Worm (Caenorhabditis elegans) whole organism, mixed stage, embryonic: ENCODE results near the gene W02B12.16.
A peak's percentile ranks its signal among the peaks of the same experiment; 100 is the strongest.

Experiments used
- M03D4.4 ChIP-seq: sonication (generic microtip); optimal IDR thresholded peaks from 2 replicates; lab custom pipeline; 2017; ENCODE audit warnings: mild to moderate bottlenecking, missing genetic modification characterization, missing compliant biosample characterization
- bed-3 ChIP-seq: fragments of 200-800 bp; sonication (Bioruptor generic); optimal IDR thresholded peaks from 3 replicates; lab custom pipeline; 2018; ENCODE audit warnings: mild to moderate bottlenecking, missing genetic modification characterization, moderate library complexity, missing compliant biosample characterization
- blmp-1 ChIP-seq: fragments of 150-350 bp; optimal IDR thresholded peaks from 2 replicates; lab custom pipeline; 2014; ENCODE audit warnings: missing biosample characterization, missing genetic modification characterization
- ceh-39 ChIP-seq: fragments of 150-350 bp; optimal IDR thresholded peaks from 2 replicates; lab custom pipeline; 2014; ENCODE audit warnings: missing biosample characterization, missing genetic modification characterization
- ceh-43 ChIP-seq: fragments of 200-800 bp; sonication (Bioruptor generic); optimal IDR thresholded peaks from 2 replicates; lab custom pipeline; 2018; ENCODE audit warnings: mild to moderate bottlenecking, missing genetic modification characterization, moderate library complexity, missing compliant biosample characterization
- ceh-83 ChIP-seq: fragments of 200-800 bp; sonication (Bioruptor generic); optimal IDR thresholded peaks from 2 replicates; lab custom pipeline; 2018; ENCODE audit warnings: mild to moderate bottlenecking, missing genetic modification characterization, missing compliant biosample characterization
- ces-1 ChIP-seq: fragments of 150-350 bp; optimal IDR thresholded peaks from 2 replicates; lab custom pipeline; 2014; ENCODE audit warnings: missing biosample characterization, missing genetic modification reagents, missing genetic modification characterization
- cnd-1 ChIP-seq: fragments of 200-800 bp; sonication (Bioruptor generic); optimal IDR thresholded peaks from 2 replicates; lab custom pipeline; 2018; ENCODE audit warnings: mild to moderate bottlenecking, missing genetic modification characterization, missing compliant biosample characterization
- drap-1 ChIP-seq: fragments of 200-800 bp; sonication (Bioruptor generic); optimal IDR thresholded peaks from 3 replicates; lab custom pipeline; 2018; ENCODE audit warnings: mild to moderate bottlenecking, missing genetic modification characterization, missing compliant biosample characterization
- elt-1 ChIP-seq: sonication (generic microtip); optimal IDR thresholded peaks from 2 replicates; lab custom pipeline; 2017; ENCODE audit warnings: missing genetic modification characterization, mild to moderate bottlenecking, missing compliant biosample characterization, antibody characterized with exemption, moderate library complexity, borderline replicate concordance; ENCODE audit not compliant: insufficient read depth
- elt-3 ChIP-seq: fragments of 150-350 bp; optimal IDR thresholded peaks from 2 replicates; lab custom pipeline; 2014; ENCODE audit warnings: missing biosample characterization, missing genetic modification characterization
- ham-2 ChIP-seq: fragments of 200-800 bp; sonication (Bioruptor generic); optimal IDR thresholded peaks from 2 replicates; lab custom pipeline; 2018; ENCODE audit warnings: mild to moderate bottlenecking, missing genetic modification characterization, missing compliant biosample characterization
- hlh-1 ChIP-seq: fragments of 150-350 bp; optimal IDR thresholded peaks from 2 replicates; lab custom pipeline; 2014; ENCODE audit warnings: missing biosample characterization, missing genetic modification reagents, missing genetic modification characterization
- lin-13 ChIP-seq: fragments of 150-350 bp; optimal IDR thresholded peaks from 2 replicates; lab custom pipeline; 2014; ENCODE audit warnings: missing biosample characterization, missing genetic modification characterization
- lin-32 ChIP-seq: fragments of 200-800 bp; sonication (Bioruptor generic); optimal IDR thresholded peaks from 2 replicates; lab custom pipeline; 2018; ENCODE audit warnings: mild to moderate bottlenecking, missing genetic modification characterization, missing compliant biosample characterization
- lsy-2 ChIP-seq: fragments of 150-350 bp; optimal IDR thresholded peaks from 2 replicates; lab custom pipeline; 2014; ENCODE audit warnings: missing biosample characterization, missing genetic modification characterization
- mep-1 ChIP-seq: fragments of 150-350 bp; optimal IDR thresholded peaks from 2 replicates; lab custom pipeline; 2017; ENCODE audit warnings: missing biosample characterization, missing genetic modification reagents, missing genetic modification characterization, inconsistent platforms
- mls-2 ChIP-seq: sonication (generic microtip); optimal IDR thresholded peaks from 2 replicates; lab custom pipeline; 2016; ENCODE audit warnings: mild to moderate bottlenecking, missing genetic modification characterization, moderate library complexity, missing compliant biosample characterization
- nhr-12 ChIP-seq: fragments of 150-350 bp; optimal IDR thresholded peaks from 2 replicates; lab custom pipeline; 2014; ENCODE audit warnings: missing biosample characterization, missing genetic modification characterization
- nhr-2 ChIP-seq: fragments of 150-350 bp; optimal IDR thresholded peaks from 2 replicates; lab custom pipeline; 2014; ENCODE audit warnings: missing biosample characterization, missing genetic modification characterization
- nhr-237 ChIP-seq: fragments of 150-350 bp; optimal IDR thresholded peaks from 2 replicates; lab custom pipeline; 2014; ENCODE audit warnings: missing biosample characterization, missing genetic modification characterization
- nhr-28 ChIP-seq: fragments of 150-350 bp; optimal IDR thresholded peaks from 2 replicates; lab custom pipeline; 2014; ENCODE audit warnings: missing biosample characterization, missing genetic modification characterization
- pha-4 ChIP-seq: fragments of 150-350 bp; optimal IDR thresholded peaks from 2 replicates; lab custom pipeline; 2018; ENCODE audit warnings: missing biosample characterization, missing genetic modification reagents, missing genetic modification characterization
- sem-2 ChIP-seq: fragments of 200-800 bp; sonication (Bioruptor generic); optimal IDR thresholded peaks from 2 replicates; lab custom pipeline; 2018; ENCODE audit warnings: mild to moderate bottlenecking, missing genetic modification characterization, missing compliant biosample characterization
- sptf-1 ChIP-seq: sonication (generic microtip); optimal IDR thresholded peaks from 2 replicates; lab custom pipeline; 2017; ENCODE audit warnings: mild to moderate bottlenecking, missing genetic modification characterization, moderate library complexity, missing compliant biosample characterization
- tbx-8 ChIP-seq: fragments of 200-800 bp; sonication (Bioruptor generic); optimal IDR thresholded peaks from 2 replicates; lab custom pipeline; 2018; ENCODE audit warnings: mild to moderate bottlenecking, missing genetic modification characterization, moderate library complexity, missing compliant biosample characterization
- unc-120 ChIP-seq: sonication (generic microtip); optimal IDR thresholded peaks from 2 replicates; lab custom pipeline; 2017; ENCODE audit warnings: missing genetic modification characterization, missing compliant biosample characterization; ENCODE audit not compliant: poor library complexity, severe bottlenecking
- unc-39 ChIP-seq: fragments of 150-350 bp; optimal IDR thresholded peaks from 2 replicates; lab custom pipeline; 2014; ENCODE audit warnings: missing biosample characterization, missing genetic modification characterization
- unc-62 ChIP-seq: fragments of 150-350 bp; optimal IDR thresholded peaks from 2 replicates; lab custom pipeline; 2014; ENCODE audit warnings: missing biosample characterization, missing genetic modification reagents, missing genetic modification characterization
- zip-8 ChIP-seq: fragments of 150-350 bp; optimal IDR thresholded peaks from 2 replicates; lab custom pipeline; 2014; ENCODE audit warnings: missing biosample characterization, missing genetic modification characterization
- ztf-11 ChIP-seq: fragments of 150-350 bp; optimal IDR thresholded peaks from 2 replicates; lab custom pipeline; 2014; ENCODE audit warnings: missing biosample characterization, missing genetic modification characterization

W02B12.16 gene

DNA sequence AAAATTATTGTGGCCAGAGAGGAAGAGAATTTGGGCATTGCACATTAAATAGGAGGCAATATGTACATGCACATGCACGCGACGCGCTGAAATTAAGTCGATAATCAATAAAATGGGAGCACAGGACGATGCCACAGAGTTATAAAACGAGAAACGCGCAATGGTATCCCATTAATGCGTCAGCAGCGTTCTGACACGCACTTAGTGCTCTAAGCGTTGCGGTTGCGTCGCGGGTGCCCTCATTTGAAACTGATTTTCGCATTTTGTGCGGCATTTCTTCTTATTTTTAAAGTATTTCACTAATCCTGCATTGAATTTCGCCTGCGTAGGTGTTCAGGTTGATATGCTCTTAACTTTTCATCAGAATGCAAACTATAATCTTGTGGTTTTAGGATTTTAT lies 23.3 kb downstream of the W02B12.16 start, which contains the start of gene rsp-1:
TSS of gene rsp-1 (plus strand) at position 338 of the 400 bp plus-strand sequence.
- TF ChIP-seq ceh-39 (tag; lab: Kevin White, UChicago) (peak; percentile 79), ceh-43 (GFP tag; lab: Kevin White, UChicago) (peak; percentile 53), sptf-1 (peak; percentile 90), nhr-2 (tag; lab: Kevin White, UChicago) (no peak), unc-120 (peak; percentile 31), lin-32 (peak; percentile 20), lsy-2 (tag; lab: Kevin White, UChicago) (peak; percentile 80), M03D4.4 (tag; lab: Kevin White, UChicago) (peak; percentile 37), tbx-8 (GFP tag; lab: Kevin White, UChicago) (peak; percentile 15), bed-3 (GFP tag; lab: Kevin White, UChicago) (no peak), drap-1 (peak; percentile 39), mep-1 (tag; lab: Kevin White, UChicago) (peak; percentile 86), unc-62 (GFP tag; lab: Kevin White, UChicago) (peak; percentile 43), mls-2 (tag; lab: Kevin White, UChicago) (peak; percentile 81), hlh-1 (tag; lab: Kevin White, UChicago) (peak; percentile 44), lin-13 (tag; lab: Kevin White, UChicago) (peak; percentile 93), nhr-237 (peak; percentile 72), ces-1 (GFP tag; lab: Kevin White, UChicago) (peak; percentile 67), zip-8 (tag; lab: Kevin White, UChicago) (no peak), elt-1 (tag; lab: Kevin White, UChicago) (no peak), ceh-83 (no peak), ztf-11 (peak; percentile 75), elt-3 (peak; percentile 40), pha-4 (tag; lab: Kevin White, UChicago) (peak; percentile 96), cnd-1 (peak; percentile 66), unc-39 (no peak)
- TF ChIP-seq, all 35 proteins: peak for 20

DNA sequence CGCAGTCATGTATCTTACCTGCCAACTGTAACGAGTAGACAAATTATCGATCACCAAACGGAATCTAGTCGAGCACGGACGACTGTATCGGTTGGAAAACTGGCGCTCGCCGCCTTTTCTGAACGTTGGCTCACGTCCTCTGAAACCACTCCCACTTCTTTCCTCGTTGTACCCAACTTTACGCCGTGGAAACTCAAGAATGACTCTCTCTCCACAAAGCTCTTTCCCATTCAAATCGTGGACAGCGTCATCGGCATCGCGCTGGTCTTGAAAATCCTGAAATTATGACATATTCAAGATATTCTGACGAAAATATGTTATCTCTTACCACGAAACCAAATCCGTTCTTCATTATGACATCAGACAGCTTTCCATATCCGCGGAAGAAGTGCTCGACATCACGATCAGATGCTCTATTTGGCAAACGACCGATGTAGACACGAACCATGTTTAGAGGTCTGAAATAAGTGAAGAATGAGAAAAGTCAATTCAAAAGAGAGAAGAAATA lies 23.8 kb downstream of the W02B12.16 start, which contains the start of gene rsp-2:
TSS of gene rsp-2 (minus strand) at position 458 of the 508 bp plus-strand sequence.
- no peak for TF ChIP-seq unc-62 (GFP tag; lab: Kevin White, UChicago)
- no peak for TF ChIP-seq zip-8 (tag; lab: Kevin White, UChicago)
- TF ChIP-seq ceh-39 (tag; lab: Kevin White, UChicago), result no peak
- no peak for TF ChIP-seq ceh-43 (GFP tag; lab: Kevin White, UChicago)
- TF ChIP-seq mep-1 (tag; lab: Kevin White, UChicago), result no peak
- TF ChIP-seq sem-2 (GFP tag; lab: Kevin White, UChicago), result no peak

DNA sequence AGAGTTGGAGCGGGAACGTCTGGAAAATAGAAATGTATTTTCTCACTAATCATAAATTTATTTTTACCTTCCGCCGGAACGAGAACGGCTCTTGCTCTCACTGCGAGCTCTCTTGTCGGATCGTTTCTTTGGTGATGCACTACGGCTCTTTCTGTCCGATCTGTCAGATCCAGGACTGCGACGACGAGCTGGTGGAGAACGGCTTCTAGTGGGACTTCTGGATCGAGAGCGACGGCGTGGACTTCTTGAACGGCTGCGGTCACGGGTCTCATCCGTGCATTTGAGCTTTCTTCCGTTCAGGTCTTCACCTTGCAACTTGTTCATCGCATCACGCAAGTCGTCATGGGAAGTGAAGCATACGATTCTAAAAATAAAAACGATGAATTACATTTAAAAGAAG lies 24.6 kb downstream of the W02B12.16 start:
- TF ChIP-seq sptf-1 (no peak), nhr-237 (no peak), ceh-83 (no peak), ham-2 (GFP tag; lab: Kevin White, UChicago) (no peak), bed-3 (GFP tag; lab: Kevin White, UChicago) (no peak), hlh-1 (tag; lab: Kevin White, UChicago) (no peak), zip-8 (tag; lab: Kevin White, UChicago) (no peak), ces-1 (GFP tag; lab: Kevin White, UChicago) (no peak), lin-32 (no peak), nhr-12 (tag; lab: Kevin White, UChicago) (no peak), blmp-1 (no peak), cnd-1 (no peak), pha-4 (tag; lab: Kevin White, UChicago) (no peak), unc-62 (GFP tag; lab: Kevin White, UChicago) (no peak), nhr-28 (tag; lab: Kevin White, UChicago) (no peak), M03D4.4 (tag; lab: Kevin White, UChicago) (no peak), elt-1 (tag; lab: Kevin White, UChicago) (no peak), ceh-43 (GFP tag; lab: Kevin White, UChicago) (no peak), unc-39 (no peak)

DNA sequence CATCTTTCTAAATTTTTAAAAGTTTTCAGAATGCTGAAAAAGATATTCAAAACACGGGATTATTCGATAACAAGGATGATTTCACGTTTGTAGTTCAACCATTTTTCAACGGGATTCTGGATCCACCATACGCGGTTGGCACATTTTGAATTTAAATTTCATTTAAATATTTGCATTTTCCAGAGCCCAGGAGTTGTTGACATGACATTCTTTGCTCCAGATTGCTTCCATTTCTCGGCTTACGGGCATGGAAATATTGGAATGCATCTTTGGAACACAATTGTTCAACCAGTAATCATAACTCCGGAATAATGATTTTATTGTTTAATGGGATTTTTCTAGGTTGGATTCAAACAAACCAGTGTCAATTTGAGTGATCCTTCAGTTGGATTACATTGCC lies 25.4 kb downstream of the W02B12.16 start:
- TF ChIP-seq hlh-1 (tag; lab: Kevin White, UChicago) (no peak), sem-2 (GFP tag; lab: Kevin White, UChicago) (no peak), tbx-8 (GFP tag; lab: Kevin White, UChicago) (no peak), mls-2 (tag; lab: Kevin White, UChicago) (no peak)
- TF ChIP-seq, all 35 proteins: peak for 0
